Worm (Caenorhabditis elegans): Measurements from ENCODE around the gene srg-54.
A peak's percentile ranks its signal among the peaks of the same experiment; 100 is the strongest.

Gene srg-54

ce11 chrV:14949477-14949876 lies 25.5 kb upstream of the srg-54 start, which contains the start of gene hil-1:
Gene hil-1 (plus strand): TSS chrV:14949777.
- TF ChIP-seq nhr-67 (tag; optimal IDR thresholded peaks at IDR 0.05), result no peak
- no peak for TF ChIP-seq unc-62 (GFP tag; optimal IDR thresholded peaks at IDR 0.05)
- TF ChIP-seq R02D3.7 (tag; optimal IDR thresholded peaks at IDR 0.05), result no peak
- TF ChIP-seq lin-39 (tag; optimal IDR thresholded peaks at IDR 0.05), result no peak
- no peak for TF ChIP-seq sea-2 (GFP tag; optimal IDR thresholded peaks at IDR 0.05)
- no peak for TF ChIP-seq aly-2 (tag; optimal IDR thresholded peaks at IDR 0.05)
- no peak for TF ChIP-seq lsy-12 (tag; optimal IDR thresholded peaks at IDR 0.05)

- TF ChIP-seq nhr-25 (tag; optimal IDR thresholded peaks at IDR 0.05) (no peak), pha-4 (tag; optimal IDR thresholded peaks at IDR 0.05) (peak; percentile 86), hmg-11 (tag; optimal IDR thresholded peaks at IDR 0.05) (peak; percentile 2), lin-39 (tag; optimal IDR thresholded peaks at IDR 0.05) (peak; percentile 61), ama-1 (optimal IDR thresholded peaks at IDR 0.05) (no peak)
Measured at ce11 chrV:14948566-14948965, 24.6 kb upstream of the srg-54 start.

ce11 chrV:14947022-14947421 lies 23.0 kb upstream of the srg-54 start, which contains the start of gene C30G7.4:
Gene C30G7.4 (minus strand): TSS chrV:14947122.
- no peak for TF ChIP-seq elt-2 (tag; optimal IDR thresholded peaks at IDR 0.05)
- no peak for TF ChIP-seq egl-5 (tag; optimal IDR thresholded peaks at IDR 0.05)
- no peak for TF ChIP-seq lin-39 (tag; optimal IDR thresholded peaks at IDR 0.05)
- no peak for TF ChIP-seq nhr-28 (tag; optimal IDR thresholded peaks at IDR 0.05)
- no peak for TF ChIP-seq ceh-9 (tag; optimal IDR thresholded peaks at IDR 0.05)
- no peak for TF ChIP-seq skn-1 (tag; optimal IDR thresholded peaks at IDR 0.05)
- TF ChIP-seq jun-1 (tag; optimal IDR thresholded peaks at IDR 0.05), result no peak
- TF ChIP-seq zag-1 (tag; optimal IDR thresholded peaks at IDR 0.05), result no peak
- no peak for TF ChIP-seq nhr-23 (tag; optimal IDR thresholded peaks at IDR 0.05)
- TF ChIP-seq nhr-43 (tag; optimal IDR thresholded peaks at IDR 0.05; ENCODE audit: poor library complexity, severe bottlenecking), result no peak
- no peak for TF ChIP-seq snpc-4 (tag; optimal IDR thresholded peaks at IDR 0.05)
- TF ChIP-seq egl-27 (tag; optimal IDR thresholded peaks at IDR 0.05), result no peak
- no peak for TF ChIP-seq ceh-16 (tag; optimal IDR thresholded peaks at IDR 0.05)
- TF ChIP-seq ama-1 (optimal IDR thresholded peaks at IDR 0.05), result no peak
- TF ChIP-seq ztf-4 (tag; optimal IDR thresholded peaks at IDR 0.05), result no peak
- TF ChIP-seq nhr-77 (tag; optimal IDR thresholded peaks at IDR 0.05), result no peak
- no peak for TF ChIP-seq nfya-1 (tag; optimal IDR thresholded peaks at IDR 0.05; ENCODE audit: insufficient read depth)
- TF ChIP-seq ZK546.5 (tag; optimal IDR thresholded peaks at IDR 0.05), result no peak
- no peak for TF ChIP-seq elt-1 (tag; optimal IDR thresholded peaks at IDR 0.05)

- no peak for TF ChIP-seq mdl-1 (tag; optimal IDR thresholded peaks at IDR 0.05)
- peak; percentile 65 for TF ChIP-seq ceh-28 (tag; optimal IDR thresholded peaks at IDR 0.05)
- no peak for TF ChIP-seq unc-39 (tag; optimal IDR thresholded peaks at IDR 0.05)
- no peak for TF ChIP-seq nhr-43 (tag; optimal IDR thresholded peaks at IDR 0.05; ENCODE audit: poor library complexity, severe bottlenecking)
- no peak for TF ChIP-seq pha-4 (tag; optimal IDR thresholded peaks at IDR 0.05)
Measured at ce11 chrV:14945697-14946096, 21.7 kb upstream of the srg-54 start, which contains the start of gene C30G7.3. Gene C30G7.3 (minus strand): TSS chrV:14945704.

ce11 chrV:14945124-14945523 lies 21.1 kb upstream of the srg-54 start:
- TF ChIP-seq fkh-2 (tag; optimal IDR thresholded peaks at IDR 0.05) (no peak), snpc-4 (tag; optimal IDR thresholded peaks at IDR 0.05) (no peak), ceh-28 (tag; optimal IDR thresholded peaks at IDR 0.05) (peak; percentile 46), mml-1 (tag; optimal IDR thresholded peaks at IDR 0.05) (no peak), nhr-11 (tag; optimal IDR thresholded peaks at IDR 0.05) (no peak)

ce11 chrV:14943774-14944173 lies 19.8 kb upstream of the srg-54 start:
- no peak for TF ChIP-seq nhr-43 (tag; optimal IDR thresholded peaks at IDR 0.05; ENCODE audit: poor library complexity, severe bottlenecking)
- peak; percentile 67 for TF ChIP-seq ceh-28 (tag; optimal IDR thresholded peaks at IDR 0.05)
- TF ChIP-seq tbx-2 (tag; optimal IDR thresholded peaks at IDR 0.05), result no peak

Data from whole organism, L3 larva.